Worm (Caenorhabditis elegans) whole organism, dauer: ENCODE data around the gene D2024.5.

Experiments
- unc-62 ChIP-seq: sonication (generic microtip); optimal IDR thresholded peaks from 2 replicates; lab custom pipeline; 2017; ENCODE audit warnings: missing biosample characterization, missing genetic modification reagents, missing genetic modification characterization

The D2024.5 gene

DNA sequence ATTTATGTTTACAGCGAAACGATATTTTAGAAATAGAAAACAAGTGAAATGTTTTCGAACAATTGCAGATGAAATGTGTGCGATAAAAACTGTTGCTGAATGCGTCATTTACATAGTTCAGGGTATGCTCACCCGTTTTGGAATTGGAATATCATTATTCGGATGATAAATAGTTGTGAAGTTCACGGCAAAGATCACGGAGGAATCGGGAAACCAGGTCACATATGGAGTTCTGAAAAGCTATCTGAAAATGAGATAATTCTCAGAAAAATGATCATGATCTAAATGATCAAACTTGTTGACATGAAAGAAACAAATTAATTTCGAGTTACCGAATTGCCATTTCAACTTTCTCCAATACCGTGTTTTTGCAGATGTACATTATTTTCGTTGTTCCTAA, 32.4 kb downstream of the D2024.5 start, which contains the start of gene best-16:
Gene best-16 (minus strand): TSS at position 101 of the 400 bp plus-strand sequence.
- no peak for TF ChIP-seq unc-62

- TF ChIP-seq unc-62 = no peak
These were observed 36.4 kb downstream of the D2024.5 start, which contains the start of gene R13A1.5 for ce11 chrIV:7191745-7192144. TSS of gene R13A1.5 (minus strand) at chrIV:7191845.

ce11 chrIV:7190409-7190808, 37.7 kb downstream of the D2024.5 start:
- no peak for TF ChIP-seq unc-62

- no peak for TF ChIP-seq unc-62
These were observed 39.3 kb downstream of the D2024.5 start, which contains the start of gene srlf-7 for ce11 chrIV:7188528-7189422. TSS of gene srlf-7 (plus strand) at chrIV:7189287.

- TF ChIP-seq unc-62 = no peak
These were observed 40.1 kb downstream of the D2024.5 start, which contains the start of gene C42D4.13 for ce11 chrIV:7188030-7188429. TSS of gene C42D4.13 (minus strand) at chrIV:7188130.

ce11 chrIV:7186756-7187155, 41.4 kb downstream of the D2024.5 start, which contains the start of gene str-249:
TSS of gene str-249 (minus strand) at chrIV:7186856.
- no peak for TF ChIP-seq unc-62

DNA sequence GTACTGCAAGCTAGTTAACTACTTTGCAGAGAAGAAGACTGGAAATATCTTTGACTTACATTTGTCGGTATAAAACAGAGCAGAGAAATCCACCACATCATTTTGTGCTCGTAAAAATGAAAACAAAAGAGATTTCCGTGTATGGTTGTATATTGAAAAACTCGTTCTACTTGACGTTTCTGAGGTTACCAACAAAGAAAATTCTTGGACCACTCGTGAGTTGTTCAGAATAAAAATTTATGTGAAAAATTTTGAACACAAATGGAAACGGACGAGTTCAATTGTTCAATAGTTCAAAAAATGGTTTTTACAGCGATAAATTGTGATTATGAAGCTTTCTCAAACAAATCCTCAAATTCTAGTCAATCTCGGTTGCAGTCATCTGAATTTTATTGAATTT, 43.5 kb downstream of the D2024.5 start, which contains the start of gene clec-179:
Gene clec-179 (minus strand): TSS at position 101 of the 400 bp plus-strand sequence.
- no peak for TF ChIP-seq unc-62

DNA sequence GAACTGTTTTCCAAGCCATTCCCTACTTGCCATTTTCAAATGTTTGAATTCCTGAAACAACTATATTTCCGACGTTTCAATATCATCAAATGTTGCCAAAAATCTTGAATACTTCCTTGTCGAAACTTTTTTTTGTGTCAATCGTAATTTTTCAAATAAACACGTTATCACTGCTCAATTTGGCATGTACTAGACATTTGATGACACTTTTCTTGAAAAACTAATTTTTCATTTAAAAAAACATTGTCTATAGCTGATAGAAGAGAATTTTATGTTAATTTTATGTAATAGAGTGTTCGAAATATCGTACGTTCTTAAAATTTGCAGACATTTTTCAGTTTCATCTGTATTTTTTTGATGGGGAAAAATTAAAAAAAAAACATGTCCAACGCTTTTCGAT, 45.3 kb downstream of the D2024.5 start:
- no peak for TF ChIP-seq unc-62

ce11 chrIV:7180304-7180703, 47.8 kb downstream of the D2024.5 start, which contains the start of gene cest-10:
TSS of gene cest-10 (plus strand) at chrIV:7180557.
- no peak for TF ChIP-seq unc-62

ce11 chrIV:7178942-7179341, 49.2 kb downstream of the D2024.5 start, which contains the start of gene C42D4.3:
TSS of gene C42D4.3 (plus strand) at chrIV:7179239.
- no peak for TF ChIP-seq unc-62
